Fruit fly (Drosophila melanogaster) whole organism, embryonic: Measurements from ENCODE around the gene CG5938.

ENCODE experiments used
- Ada2b ChIP-seq: fragments of 200-800 bp; sonication (Bioruptor generic); IDR thresholded peaks from 2 replicates; pipeline ENCODE4 v1.3.6; 2022; ENCODE audit warnings: missing biosample characterization, missing genetic modification characterization
- Bteb2 ChIP-seq: fragments of 200-800 bp; sonication (Bioruptor generic); optimal IDR thresholded peaks from 2 replicates; lab custom pipeline; 2016; ENCODE audit warnings: missing biosample characterization, missing genetic modification characterization
- CG10209 ChIP-seq: fragments of 200-800 bp; sonication (Bioruptor generic); optimal IDR thresholded peaks from 3 replicates; lab custom pipeline; 2017; ENCODE audit warnings: missing biosample characterization, mild to moderate bottlenecking, missing genetic modification characterization, missing genetic modification reagents
- CG11398 ChIP-seq: fragments of 200-800 bp; sonication (Bioruptor generic); optimal IDR thresholded peaks from 2 replicates; lab custom pipeline; 2016; ENCODE audit warnings: missing biosample characterization, missing genetic modification characterization
- CG11696 ChIP-seq: fragments of 200-800 bp; sonication (Bioruptor generic); IDR thresholded peaks from 2 replicates; pipeline ENCODE4 v1.3.6; 2022; ENCODE audit warnings: missing biosample characterization, missing genetic modification characterization
- CG12071 ChIP-seq: fragments of 200-800 bp; sonication (Bioruptor generic); optimal IDR thresholded peaks from 3 replicates; lab custom pipeline; 2018; ENCODE audit warnings: missing biosample characterization, mild to moderate bottlenecking, missing genetic modification characterization
- CG12744 ChIP-seq: fragments of 200-800 bp; sonication (Bioruptor generic); optimal IDR thresholded peaks from 2 replicates; lab custom pipeline; 2016; ENCODE audit warnings: missing biosample characterization, missing genetic modification characterization
- CG13123 ChIP-seq: fragments of 200-800 bp; sonication (Bioruptor generic); optimal IDR thresholded peaks from 2 replicates; lab custom pipeline; 2016; ENCODE audit warnings: missing biosample characterization, missing genetic modification characterization
- CG14710 ChIP-seq: fragments of 200-800 bp; sonication (Bioruptor generic); optimal IDR thresholded peaks from 3 replicates; lab custom pipeline; 2019; ENCODE audit warnings: missing biosample characterization, mild to moderate bottlenecking, missing genetic modification characterization, moderate library complexity
- CG16779 ChIP-seq: fragments of 200-800 bp; sonication (Bioruptor generic); IDR thresholded peaks from 2 replicates; pipeline ENCODE4 v1.3.6; 2022; ENCODE audit warnings: missing biosample characterization, missing genetic modification characterization
- CG17359 ChIP-seq: fragments of 200-800 bp; sonication (Bioruptor generic); optimal IDR thresholded peaks from 3 replicates; lab custom pipeline; 2018; ENCODE audit warnings: missing biosample characterization, mild to moderate bottlenecking, missing genetic modification characterization, moderate library complexity
- CG18011 ChIP-seq: fragments of 200-800 bp; sonication (Bioruptor generic); optimal IDR thresholded peaks from 2 replicates; lab custom pipeline; 2017; ENCODE audit warnings: missing biosample characterization, missing genetic modification characterization, mild to moderate bottlenecking, moderate library complexity, missing genotype
- CG3995 ChIP-seq: fragments of 200-800 bp; sonication (Bioruptor generic); optimal IDR thresholded peaks from 3 replicates; lab custom pipeline; 2016; ENCODE audit warnings: missing biosample characterization, missing genetic modification characterization
- CG42726 ChIP-seq: fragments of 200-800 bp; sonication (Bioruptor generic); IDR thresholded peaks from 2 replicates; pipeline ENCODE4 v1.3.6; 2022; ENCODE audit warnings: missing biosample characterization, missing genetic modification characterization; ENCODE audit not compliant: partially characterized antibody
- CG4820 ChIP-seq: fragments of 200-800 bp; sonication (Bioruptor generic); optimal IDR thresholded peaks from 3 replicates; lab custom pipeline; 2016; ENCODE audit warnings: missing biosample characterization, missing genetic modification characterization
- CG6689 ChIP-seq: fragments of 200-800 bp; sonication (Bioruptor generic); IDR thresholded peaks from 2 replicates; pipeline ENCODE4 v1.3.6; 2022; ENCODE audit warnings: missing biosample characterization, missing genetic modification characterization
- CG6791 ChIP-seq: fragments of 200-800 bp; sonication (Bioruptor generic); IDR thresholded peaks from 3 replicates; pipeline ENCODE4 v1.3.6; 2022; ENCODE audit warnings: missing biosample characterization, missing genetic modification characterization; ENCODE audit not compliant: partially characterized antibody
- CG9876 ChIP-seq: fragments of 200-800 bp; sonication (Bioruptor generic); optimal IDR thresholded peaks from 2 replicates; lab custom pipeline; 2016; ENCODE audit warnings: missing biosample characterization, missing genetic modification characterization
- CG9932 ChIP-seq: fragments of 200-800 bp; sonication (Bioruptor generic); IDR thresholded peaks from 2 replicates; pipeline ENCODE4 v1.3.6; 2022; ENCODE audit warnings: missing biosample characterization, missing genetic modification characterization
- CkIIα-i1 ChIP-seq: fragments of 200-800 bp; sonication (Bioruptor generic); IDR thresholded peaks from 2 replicates; pipeline ENCODE4 v1.3.6; 2022; ENCODE audit warnings: missing biosample characterization, missing genetic modification characterization
- Ets65A ChIP-seq: fragments of 200-800 bp; sonication (Bioruptor generic); peaks from one replicate; lab custom pipeline; 2016; ENCODE audit warnings: missing biosample characterization, missing genetic modification characterization
- Gsc ChIP-seq: fragments of 200-800 bp; sonication (Bioruptor generic); IDR thresholded peaks from 2 replicates; pipeline ENCODE4 v1.3.6; 2022; ENCODE audit warnings: missing biosample characterization, missing genetic modification characterization
- HLHmδ ChIP-seq: fragments of 200-800 bp; sonication (Bioruptor generic); optimal IDR thresholded peaks from 2 replicates; lab custom pipeline; 2018; ENCODE audit warnings: missing biosample characterization, mild to moderate bottlenecking, missing genetic modification characterization, moderate library complexity
- HmgZ ChIP-seq: fragments of 200-800 bp; sonication (Bioruptor generic); optimal IDR thresholded peaks from 2 replicates; lab custom pipeline; 2018; ENCODE audit warnings: missing biosample characterization, mild to moderate bottlenecking, missing genetic modification characterization
- Hmx ChIP-seq: fragments of 200-800 bp; sonication (Bioruptor generic); optimal IDR thresholded peaks from 2 replicates; lab custom pipeline; 2016; ENCODE audit warnings: missing biosample characterization, missing genetic modification characterization
- MTF-1 ChIP-seq: fragments of 200-800 bp; sonication (Bioruptor generic); optimal IDR thresholded peaks from 2 replicates; lab custom pipeline; 2018; ENCODE audit warnings: missing biosample characterization, mild to moderate bottlenecking, missing genetic modification characterization, borderline replicate concordance
- Max ChIP-seq: fragments of 200-800 bp; sonication (Bioruptor generic); optimal IDR thresholded peaks from 2 replicates; lab custom pipeline; 2016; ENCODE audit warnings: missing biosample characterization, mild to moderate bottlenecking, missing genetic modification characterization
- Myb ChIP-seq: fragments of 200-800 bp; sonication (Bioruptor generic); optimal IDR thresholded peaks from 2 replicates; lab custom pipeline; 2016; ENCODE audit warnings: missing biosample characterization, missing genetic modification characterization
- Oaz ChIP-seq: fragments of 200-800 bp; sonication (Bioruptor generic); IDR thresholded peaks from 2 replicates; pipeline ENCODE4 v1.3.6; 2022; ENCODE audit warnings: missing biosample characterization, missing genetic modification characterization
- Optix ChIP-seq: fragments of 200-800 bp; sonication (Bioruptor generic); IDR thresholded peaks from 3 replicates; pipeline ENCODE4 v1.3.6; 2022; ENCODE audit warnings: missing biosample characterization, missing genetic modification characterization
- Pdp1 ChIP-seq, 2 experiments: fragments of 200-800 bp; sonication (Bioruptor generic); optimal IDR thresholded peaks; 3 replicates each; lab custom pipeline; 2016; ENCODE audit warnings: missing biosample characterization in 2 of 2, missing genetic modification characterization in 2 of 2, mild to moderate bottlenecking in 1 of 2, moderate library complexity in 1 of 2
- Rx ChIP-seq: fragments of 200-800 bp; sonication (Bioruptor generic); IDR thresholded peaks from 2 replicates; pipeline ENCODE4 v1.3.6; 2022; ENCODE audit warnings: missing biosample characterization, missing genetic modification characterization
- Taf1 ChIP-seq: fragments of 200-800 bp; sonication (Bioruptor generic); IDR thresholded peaks from 2 replicates; pipeline ENCODE4 v1.3.6; 2022; ENCODE audit warnings: missing biosample characterization, missing genetic modification characterization
- cg ChIP-seq: fragments of 200-800 bp; sonication (Bioruptor generic); optimal IDR thresholded peaks from 3 replicates; lab custom pipeline; 2019; ENCODE audit warnings: missing biosample characterization, mild to moderate bottlenecking, missing genetic modification characterization, moderate library complexity
- dan ChIP-seq: fragments of 200-800 bp; sonication (Bioruptor generic); IDR thresholded peaks from 2 replicates; pipeline ENCODE4 v1.3.6; 2022; ENCODE audit warnings: missing biosample characterization, missing genetic modification characterization
- dm ChIP-seq: fragments of 200-800 bp; sonication (Bioruptor generic); optimal IDR thresholded peaks from 3 replicates; lab custom pipeline; 2016; ENCODE audit warnings: missing biosample characterization, missing genetic modification characterization
- ems ChIP-seq: fragments of 200-800 bp; sonication (Bioruptor generic); optimal IDR thresholded peaks from 3 replicates; lab custom pipeline; 2016; ENCODE audit warnings: missing biosample characterization, missing genetic modification characterization
- fu2 ChIP-seq: fragments of 200-800 bp; sonication (Bioruptor generic); optimal IDR thresholded peaks from 2 replicates; lab custom pipeline; 2016; ENCODE audit warnings: missing biosample characterization, missing genetic modification characterization
- hth ChIP-seq: fragments of >200 bp; optimal IDR thresholded peaks from 2 replicates; lab custom pipeline; 2017; ENCODE audit warnings: inconsistent platforms
- kni ChIP-seq: fragments of 200-800 bp; sonication (Bioruptor generic); optimal IDR thresholded peaks from 3 replicates; lab custom pipeline; 2017; ENCODE audit warnings: mild to moderate bottlenecking, missing biosample characterization, missing genetic modification reagents, missing genetic modification characterization
- p53 ChIP-seq: fragments of 200-800 bp; sonication (Bioruptor generic); optimal IDR thresholded peaks from 2 replicates; lab custom pipeline; 2016; ENCODE audit warnings: missing biosample characterization, missing genetic modification characterization
- psq ChIP-seq: fragments of 200-800 bp; sonication (Bioruptor generic); optimal IDR thresholded peaks from 2 replicates; lab custom pipeline; 2017; ENCODE audit warnings: missing biosample characterization, missing genetic modification characterization
- pum ChIP-seq: fragments of 200-800 bp; sonication (Bioruptor generic); optimal IDR thresholded peaks from 2 replicates; lab custom pipeline; 2016; ENCODE audit warnings: missing biosample characterization, missing genetic modification characterization
- salm ChIP-seq: fragments of 200-800 bp; sonication (Bioruptor generic); optimal IDR thresholded peaks from 2 replicates; lab custom pipeline; 2018; ENCODE audit warnings: missing biosample characterization, mild to moderate bottlenecking, missing genetic modification characterization
- sisA ChIP-seq: fragments of 200-800 bp; sonication (Bioruptor generic); IDR thresholded peaks from 2 replicates; pipeline ENCODE4 v1.3.6; 2022; ENCODE audit warnings: missing biosample characterization, missing genetic modification characterization
- slp2 ChIP-seq: fragments of 200-800 bp; sonication (Bioruptor generic); optimal IDR thresholded peaks from 2 replicates; lab custom pipeline; 2016; ENCODE audit warnings: missing biosample characterization, missing genetic modification characterization
- tna ChIP-seq: fragments of 200-800 bp; sonication (Bioruptor generic); IDR thresholded peaks from 2 replicates; pipeline ENCODE4 v1.3.6; 2022; ENCODE audit warnings: missing biosample characterization, missing genetic modification characterization; ENCODE audit not compliant: partially characterized antibody
- toy ChIP-seq: fragments of 200-800 bp; sonication (Bioruptor generic); IDR thresholded peaks from 2 replicates; pipeline ENCODE4 v1.3.6; 2022; ENCODE audit warnings: missing biosample characterization, missing genetic modification characterization
- ttk ChIP-seq: fragments of 200-800 bp; sonication (Bioruptor generic); IDR thresholded peaks from 2 replicates; pipeline ENCODE4 v2.1.2; 2022; ENCODE audit warnings: missing biosample characterization, missing genetic modification characterization
- zen2 ChIP-seq: fragments of 200-800 bp; sonication (Bioruptor generic); IDR thresholded peaks from 3 replicates; pipeline ENCODE4 v1.3.6; 2022; ENCODE audit warnings: missing biosample characterization, missing genetic modification characterization; ENCODE audit not compliant: partially characterized antibody

The CG5938 gene

DNA sequence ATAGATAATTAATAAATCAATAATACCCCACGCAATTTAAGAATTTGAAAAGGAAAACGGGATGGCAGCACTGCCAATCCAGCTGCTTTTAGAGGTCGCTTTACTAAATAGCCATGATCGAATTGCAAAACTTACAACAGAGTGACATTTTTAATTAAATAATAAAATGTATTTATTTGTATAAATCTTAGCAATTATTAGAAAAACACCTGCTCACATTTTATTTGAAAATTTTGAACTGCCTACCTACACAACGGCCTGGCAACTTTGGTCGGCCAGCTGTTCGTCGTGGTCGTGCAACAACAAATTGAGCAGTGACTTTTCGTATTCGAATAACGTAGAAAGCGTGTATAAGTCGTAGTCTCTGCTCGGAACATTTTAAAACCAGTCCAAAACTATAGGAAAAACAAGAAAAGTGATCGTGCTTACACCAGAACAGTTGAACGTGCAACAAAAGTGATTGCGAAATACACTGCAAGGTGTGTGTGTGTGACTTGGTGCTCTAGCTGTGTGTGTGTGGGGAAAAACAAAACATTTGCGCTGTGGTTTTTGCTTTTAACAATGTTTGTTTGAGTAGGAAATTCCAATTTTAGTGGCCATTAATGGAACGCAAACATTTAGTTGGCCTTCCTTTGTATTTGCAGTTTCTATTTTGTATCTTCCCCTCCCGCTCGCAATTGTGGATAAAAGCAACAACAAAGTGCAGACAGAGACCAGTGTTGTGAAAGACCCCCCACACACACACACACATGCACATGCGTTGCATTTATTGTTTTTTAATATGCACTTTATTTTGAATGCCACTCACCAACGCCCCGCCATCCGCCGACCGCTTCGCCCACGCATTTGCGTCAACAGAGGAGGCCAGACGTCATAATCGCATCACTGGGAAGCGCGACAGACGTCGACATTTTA, at the start of gene CG5938:
CG5938 (plus strand) TSS at position 262 of the 915 bp plus-strand sequence.
- peak; percentile 70 for TF ChIP-seq Ets65A (GFP tag; lab: Kevin White, UChicago)
- no peak for TF ChIP-seq dm (GFP tag; lab: Kevin White, UChicago)
- no peak for TF ChIP-seq tna
- no peak for TF ChIP-seq Bteb2 (GFP tag; lab: Kevin White, UChicago)
- TF ChIP-seq CG14710 (tag; lab: Kevin White, UChicago) = peak; percentile 58
- TF ChIP-seq cg (GFP tag; lab: Kevin White, UChicago) = peak; percentile 90
- no peak for TF ChIP-seq toy (GFP tag; lab: Robert Waterston, UW)
- no peak for TF ChIP-seq CG13123 (GFP tag; lab: Kevin White, UChicago)
- TF ChIP-seq fu2 (GFP tag; lab: Kevin White, UChicago) = no peak
- peak; percentile 0 for TF ChIP-seq Myb (GFP tag; lab: Kevin White, UChicago)
- TF ChIP-seq CG16779 (GFP tag; lab: Robert Waterston, UW) = no peak
- peak; percentile 22 for TF ChIP-seq CG3995 (GFP tag; lab: Kevin White, UChicago)
- TF ChIP-seq zen2 (GFP tag; lab: Robert Waterston, UW) = no peak
- TF ChIP-seq Pdp1 (GFP tag; optimal IDR thresholded peaks at IDR 0.05; lab: Kevin White, UChicago) = peak in 1 of 2 experiments; percentile 77
- no peak for TF ChIP-seq psq (GFP tag; lab: Kevin White, UChicago)
- no peak for TF ChIP-seq HLHmδ (GFP tag; lab: Kevin White, UChicago)
- TF ChIP-seq kni (GFP tag; lab: Kevin White, UChicago) = no peak
- TF ChIP-seq HmgZ (tag; lab: Kevin White, UChicago) = peak; percentile 55
- no peak for TF ChIP-seq CkIIα-i1 (GFP tag; lab: Robert Waterston, UW)
- no peak for TF ChIP-seq pum (GFP tag; lab: Kevin White, UChicago)
- no peak for TF ChIP-seq sisA (GFP tag; lab: Robert Waterston, UW)
- no peak for TF ChIP-seq Max
- TF ChIP-seq CG6689 = 0 out of 2 replicates have a peak, but pooled peaks have one; percentile 39
- no peak; the same call in 1 of the 2 replicates for TF ChIP-seq Rx (GFP tag; lab: Robert Waterston, UW)
- TF ChIP-seq CG4820 = no peak
- no peak for TF ChIP-seq slp2 (GFP tag; lab: Kevin White, UChicago)
- no peak for TF ChIP-seq salm (tag; lab: Kevin White, UChicago)
- peak; percentile 6; the same call in 1 of the 2 replicates for TF ChIP-seq Ada2b (GFP tag; lab: Robert Waterston, UW)
- TF ChIP-seq Hmx = no peak
- no peak for TF ChIP-seq CG18011 (GFP tag; lab: Kevin White, UChicago)
- no peak for TF ChIP-seq Gsc (GFP tag; lab: Robert Waterston, UW)
- TF ChIP-seq CG9932 (GFP tag; lab: Robert Waterston, UW) = peak; percentile 26; the same call in 1 of the 2 replicates
- TF ChIP-seq MTF-1 (GFP tag; lab: Kevin White, UChicago) = no peak
- no peak for TF ChIP-seq CG12744
- no peak for TF ChIP-seq CG12071 (GFP tag; lab: Kevin White, UChicago)
- no peak for TF ChIP-seq CG6791 (GFP tag; lab: Robert Waterston, UW)
- 0 out of 2 replicates have a peak, but pooled peaks have one; percentile 25 for TF ChIP-seq ttk
- TF ChIP-seq CG17359 (tag; lab: Kevin White, UChicago) = peak; percentile 24
- no peak for TF ChIP-seq Taf1 (GFP tag; lab: Robert Waterston, UW)
- TF ChIP-seq CG42726 (GFP tag; lab: Robert Waterston, UW) = no peak
- no peak for TF ChIP-seq Optix (GFP tag; lab: Robert Waterston, UW)
- TF ChIP-seq CG11398 (GFP tag; lab: Kevin White, UChicago) = no peak
- no peak for TF ChIP-seq CG11696 (GFP tag; lab: Robert Waterston, UW)
- TF ChIP-seq hth (lab: Kevin White, UChicago) = no peak
- TF ChIP-seq ems = no peak
- no peak for TF ChIP-seq dan
- peak; percentile 8 for TF ChIP-seq CG10209 (GFP tag; lab: Kevin White, UChicago)
- no peak for TF ChIP-seq p53 (GFP tag; lab: Kevin White, UChicago)
- no peak for TF ChIP-seq CG9876 (GFP tag; lab: Kevin White, UChicago)
- no peak for TF ChIP-seq Oaz (GFP tag; lab: Robert Waterston, UW)
